Worm (Caenorhabditis elegans): ENCODE results near the gene Y6G8.5.
"Not testable (repeated sequence)": the region's sequence is repeated elsewhere in the genome, so short reads cannot be mapped to it uniquely, and the experiment has no call there.

- not testable (repeated sequence) for TF ChIP-seq egl-27 (tag; optimal IDR thresholded peaks at IDR 0.05); ZK337.2 (GFP tag; IDR thresholded peaks at IDR 0.05); fkh-10 (GFP tag; optimal IDR thresholded peaks at IDR 0.05); ceh-44 (GFP tag; IDR thresholded peaks at IDR 0.05)
These were observed 9.5 kb downstream of the Y6G8.5 start, which contains the start of gene Y6G8.16 for ce11 chrV:17606050-17606449.

Measured in whole organism, L4 larva.